Worm (Caenorhabditis elegans) whole organism, young adult: ENCODE measurements around the gene mrps-24.

Source experiments
- B0035.1 ChIP-seq: sonication (generic microtip); optimal IDR thresholded peaks from 2 replicates; lab custom pipeline; 2016; ENCODE audit warnings: missing genetic modification characterization, mild to moderate bottlenecking, missing compliant biosample characterization, missing genotype, missing genetic modification reagents
- F33H1.4 ChIP-seq: fragments of 200-800 bp; sonication (Bioruptor generic); IDR thresholded peaks from 2 replicates; pipeline ENCODE4 v1.3.6; 2022; ENCODE audit warnings: missing genetic modification reagents, missing genetic modification characterization, missing compliant biosample characterization
- F37B4.10 ChIP-seq: fragments of 200-800 bp; sonication (Bioruptor generic); IDR thresholded peaks from 2 replicates; pipeline ENCODE4 v1.3.6; 2022; ENCODE audit warnings: missing genetic modification characterization, missing compliant biosample characterization
- F39B2.1 ChIP-seq: fragments of 200-800 bp; sonication (Bioruptor generic); IDR thresholded peaks from 2 replicates; pipeline ENCODE4 v1.3.6; 2022; ENCODE audit warnings: missing genetic modification reagents, missing genetic modification characterization, missing compliant biosample characterization
- F49E8.2 ChIP-seq: sonication (generic microtip); optimal IDR thresholded peaks from 3 replicates; lab custom pipeline; 2017; ENCODE audit warnings: missing genetic modification characterization, mild to moderate bottlenecking, missing compliant biosample characterization, antibody characterized with exemption, moderate library complexity; ENCODE audit not compliant: insufficient read depth
- F55B11.4 ChIP-seq: sonication (generic microtip); optimal IDR thresholded peaks from 2 replicates; lab custom pipeline; 2016; ENCODE audit warnings: missing compliant biosample characterization, missing genetic modification characterization, borderline replicate concordance; ENCODE audit not compliant: insufficient read depth
- F57A8.1 ChIP-seq: fragments of 200-800 bp; sonication (Bioruptor generic); optimal IDR thresholded peaks from 2 replicates; lab custom pipeline; 2018; ENCODE audit warnings: mild to moderate bottlenecking, missing genetic modification characterization, moderate library complexity, missing compliant biosample characterization
- F57C9.4 ChIP-seq: sonication (generic microtip); optimal IDR thresholded peaks from 2 replicates; lab custom pipeline; 2017; ENCODE audit warnings: mild to moderate bottlenecking, missing genetic modification characterization, missing compliant biosample characterization
- K11D2.4 ChIP-seq: fragments of 200-800 bp; sonication (Bioruptor generic); IDR thresholded peaks from 2 replicates; pipeline ENCODE4 v1.3.6; 2022; ENCODE audit warnings: missing genetic modification reagents, missing genetic modification characterization, missing compliant biosample characterization
- K12H6.12 ChIP-seq: fragments of 200-800 bp; sonication (Bioruptor generic); optimal IDR thresholded peaks from 2 replicates; lab custom pipeline; 2018; ENCODE audit warnings: mild to moderate bottlenecking, missing genetic modification characterization, missing compliant biosample characterization
- Y67H2A.10 ChIP-seq: fragments of 200-800 bp; sonication (Bioruptor generic); conservative IDR thresholded peaks from 2 replicates; pipeline ENCODE4 v1.3.6; 2022; ENCODE audit warnings: missing genetic modification reagents, missing genetic modification characterization, missing compliant biosample characterization
- Y95B8A.8 ChIP-seq: fragments of 200-800 bp; sonication (Bioruptor generic); IDR thresholded peaks from 2 replicates; pipeline ENCODE4 v1.3.6; 2022; ENCODE audit warnings: missing genetic modification reagents, missing genetic modification characterization, missing compliant biosample characterization
- atf-7 ChIP-seq: sonication (generic microtip); optimal IDR thresholded peaks from 2 replicates; lab custom pipeline; 2017; ENCODE audit warnings: mild to moderate bottlenecking, missing genetic modification characterization, missing compliant biosample characterization
- attf-3 ChIP-seq: fragments of 200-800 bp; sonication (Bioruptor generic); conservative IDR thresholded peaks from 2 replicates; pipeline ENCODE4 v1.3.6; 2022; ENCODE audit warnings: missing genetic modification reagents, missing genetic modification characterization, missing compliant biosample characterization
- attf-5 ChIP-seq: fragments of 200-800 bp; sonication (Bioruptor generic); optimal IDR thresholded peaks from 2 replicates; lab custom pipeline; 2018; ENCODE audit warnings: mild to moderate bottlenecking, missing genetic modification characterization, missing compliant biosample characterization
- cebp-1 ChIP-seq, 2 experiments: fragments of 200-800 bp in 1 of 2; sonication (Bioruptor generic) in 1 of 2; sonication (generic microtip) in 1 of 2; IDR thresholded peaks in 1 of 2; optimal IDR thresholded peaks in 1 of 2; 2 replicates each; pipeline versions ENCODE4 v1.3.6 to Lab custom; 2017 to 2022; ENCODE audit warnings: missing compliant biosample characterization in 2 of 2, missing genetic modification characterization in 2 of 2, mild to moderate bottlenecking in 1 of 2, missing genetic modification reagents in 1 of 2, moderate library complexity in 1 of 2
- cebp-2 ChIP-seq: fragments of 200-800 bp; sonication (Bioruptor generic); IDR thresholded peaks from 2 replicates; pipeline ENCODE4 v1.3.6; 2022; ENCODE audit warnings: missing genetic modification characterization, missing compliant biosample characterization
- dpl-1 ChIP-seq: fragments of 150-350 bp; optimal IDR thresholded peaks from 2 replicates; lab custom pipeline; 2014; ENCODE audit warnings: missing biosample characterization, missing genetic modification reagents, missing genetic modification characterization
- efl-1 ChIP-seq: fragments of 150-350 bp; optimal IDR thresholded peaks from 2 replicates; lab custom pipeline; 2014; ENCODE audit warnings: missing biosample characterization, missing genetic modification reagents, missing genetic modification characterization
- egl-18 ChIP-seq: fragments of 200-800 bp; sonication (Bioruptor generic); IDR thresholded peaks from 2 replicates; pipeline ENCODE4 v1.3.6; 2022; ENCODE audit warnings: missing genetic modification reagents, missing genetic modification characterization, missing compliant biosample characterization
- egl-44 ChIP-seq: fragments of 200-800 bp; sonication (Bioruptor generic); IDR thresholded peaks from 2 replicates; pipeline ENCODE4 v1.3.6; 2022; ENCODE audit warnings: missing genetic modification reagents, missing genetic modification characterization, missing compliant biosample characterization
- egrh-3 ChIP-seq: fragments of 200-800 bp; sonication (Bioruptor generic); IDR thresholded peaks from 2 replicates; pipeline ENCODE4 v1.3.6; 2022; ENCODE audit warnings: missing genetic modification reagents, missing genetic modification characterization, missing compliant biosample characterization
- ekl-4 ChIP-seq: fragments of 200-800 bp; sonication (Bioruptor generic); IDR thresholded peaks from 2 replicates; pipeline ENCODE4 v1.3.6; 2022; ENCODE audit warnings: missing genetic modification reagents, missing genetic modification characterization, missing compliant biosample characterization
- him-1 ChIP-seq: sonication (generic microtip); optimal IDR thresholded peaks from 2 replicates; lab custom pipeline; 2016; ENCODE audit warnings: missing genotype, missing genetic modification reagents, missing genetic modification characterization, missing compliant biosample characterization
- hlh-12 ChIP-seq: sonication (generic microtip); optimal IDR thresholded peaks from 2 replicates; lab custom pipeline; 2016; ENCODE audit warnings: missing genetic modification characterization, missing compliant biosample characterization
- hrde-1 ChIP-seq: sonication (generic microtip); optimal IDR thresholded peaks from 2 replicates; lab custom pipeline; 2016; ENCODE audit warnings: missing genetic modification characterization, mild to moderate bottlenecking, missing compliant biosample characterization, moderate library complexity, missing genotype, missing genetic modification reagents, borderline replicate concordance
- hsf-1 ChIP-seq: fragments of 200-800 bp; sonication (Bioruptor generic); IDR thresholded peaks from 2 replicates; pipeline ENCODE4 v1.3.6; 2022; ENCODE audit warnings: missing genetic modification reagents, missing genetic modification characterization, missing compliant biosample characterization
- lin-35 ChIP-seq, 3 experiments: fragments of 150-350 bp in 2 of 3; sonication (generic microtip) in 1 of 3; optimal IDR thresholded peaks; 2 replicates each; lab custom pipeline; 2014 to 2018; ENCODE audit warnings: missing biosample characterization in 3 of 3, missing genetic modification characterization in 3 of 3, missing genetic modification reagents in 3 of 3
- lin-40 ChIP-seq: sonication (generic microtip); optimal IDR thresholded peaks from 2 replicates; lab custom pipeline; 2016; ENCODE audit warnings: missing genetic modification characterization, mild to moderate bottlenecking, missing compliant biosample characterization, missing genotype, missing genetic modification reagents
- lsl-1 ChIP-seq: fragments of 200-800 bp; sonication (Bioruptor generic); optimal IDR thresholded peaks from 2 replicates; lab custom pipeline; 2018; ENCODE audit warnings: mild to moderate bottlenecking, missing genetic modification characterization, moderate library complexity, missing compliant biosample characterization
- madf-3 ChIP-seq: fragments of 200-800 bp; sonication (Bioruptor generic); IDR thresholded peaks from 2 replicates; pipeline ENCODE4 v1.3.6; 2022; ENCODE audit warnings: missing genetic modification reagents, missing genetic modification characterization, missing compliant biosample characterization
- mel-28 ChIP-seq: sonication (generic microtip); optimal IDR thresholded peaks from 2 replicates; lab custom pipeline; 2016; ENCODE audit warnings: borderline replicate concordance, mild to moderate bottlenecking, missing genetic modification characterization, missing compliant biosample characterization
- mes-4 ChIP-seq: sonication (generic microtip); optimal IDR thresholded peaks from 2 replicates; lab custom pipeline; 2016; ENCODE audit warnings: missing genotype, missing genetic modification characterization, missing compliant biosample characterization
- mxl-1 ChIP-seq: sonication (generic microtip); optimal IDR thresholded peaks from 2 replicates; lab custom pipeline; 2016; ENCODE audit warnings: missing genetic modification characterization, missing compliant biosample characterization
- nfya-2 ChIP-seq: fragments of 200-800 bp; sonication (Bioruptor generic); IDR thresholded peaks from 2 replicates; pipeline ENCODE4 v1.3.6; 2022; ENCODE audit warnings: missing genetic modification reagents, missing genetic modification characterization, missing compliant biosample characterization
- nfyb-1 ChIP-seq: fragments of 200-800 bp; sonication (Bioruptor generic); IDR thresholded peaks from 2 replicates; pipeline ENCODE4 v1.3.6; 2022; ENCODE audit warnings: missing genetic modification reagents, missing genetic modification characterization, missing compliant biosample characterization
- nhr-80 ChIP-seq: sonication (generic microtip); optimal IDR thresholded peaks from 2 replicates; lab custom pipeline; 2016; ENCODE audit warnings: missing genetic modification characterization, missing compliant biosample characterization
- pha-4 ChIP-seq: fragments of 150-350 bp; sonication (generic microtip); optimal IDR thresholded peaks from 2 replicates; lab custom pipeline; 2014; ENCODE audit warnings: missing biosample characterization, missing genetic modification reagents, missing genetic modification characterization
- rcor-1 ChIP-seq: fragments of 200-800 bp; sonication (Bioruptor generic); IDR thresholded peaks from 2 replicates; pipeline ENCODE4 v1.3.6; 2022; ENCODE audit warnings: missing genetic modification reagents, missing genetic modification characterization, missing compliant biosample characterization
- rec-8 ChIP-seq, 2 experiments: sonication (generic microtip); optimal IDR thresholded peaks; 2 replicates each; lab custom pipeline; 2016; ENCODE audit warnings: mild to moderate bottlenecking in 2 of 2, missing genetic modification characterization in 2 of 2, missing genetic modification reagents in 2 of 2, missing genotype in 2 of 2, missing biosample characterization in 1 of 2, missing compliant biosample characterization in 1 of 2, moderate library complexity in 1 of 2
- rpc-1 ChIP-seq, 2 experiments: fragments of 150-350 bp in 1 of 2; sonication (generic microtip) in 1 of 2; optimal IDR thresholded peaks; 2 replicates each; lab custom pipeline; 2014 to 2018; ENCODE audit warnings: missing biosample characterization in 1 of 2, missing genetic modification characterization in 1 of 2, missing genetic modification reagents in 1 of 2, missing genotype in 1 of 2
- sea-2 ChIP-seq: fragments of 200-800 bp; sonication (Bioruptor generic); IDR thresholded peaks from 2 replicates; pipeline ENCODE4 v1.3.6; 2022; ENCODE audit warnings: missing genetic modification characterization, missing compliant biosample characterization
- snpc-3.4 ChIP-seq: sonication (generic microtip); optimal IDR thresholded peaks from 2 replicates; lab custom pipeline; 2017; ENCODE audit warnings: missing genetic modification characterization, mild to moderate bottlenecking, missing compliant biosample characterization, antibody characterized with exemption, moderate library complexity, missing genotype, missing genetic modification reagents
- tbp1 ChIP-seq: fragments of 200-800 bp; sonication (Bioruptor generic); optimal IDR thresholded peaks from 2 replicates; lab custom pipeline; 2018; ENCODE audit warnings: mild to moderate bottlenecking, missing genetic modification characterization, missing compliant biosample characterization
- unc-62 ChIP-seq: fragments of 150-350 bp; optimal IDR thresholded peaks from 2 replicates; lab custom pipeline; 2014; ENCODE audit warnings: missing biosample characterization, missing genetic modification reagents, missing genetic modification characterization
- zim-3 ChIP-seq: sonication (generic microtip); optimal IDR thresholded peaks from 2 replicates; lab custom pipeline; 2017; ENCODE audit warnings: mild to moderate bottlenecking, missing genetic modification characterization, moderate library complexity, missing compliant biosample characterization
- ztf-25 ChIP-seq: fragments of 200-800 bp; sonication (Bioruptor generic); IDR thresholded peaks from 2 replicates; pipeline ENCODE4 v1.3.6; 2022; ENCODE audit warnings: missing genetic modification reagents, missing genetic modification characterization, missing compliant biosample characterization
- ztf-26 ChIP-seq: sonication (generic microtip); optimal IDR thresholded peaks from 2 replicates; lab custom pipeline; 2017; ENCODE audit warnings: missing genetic modification characterization, missing compliant biosample characterization

Gene mrps-24

DNA sequence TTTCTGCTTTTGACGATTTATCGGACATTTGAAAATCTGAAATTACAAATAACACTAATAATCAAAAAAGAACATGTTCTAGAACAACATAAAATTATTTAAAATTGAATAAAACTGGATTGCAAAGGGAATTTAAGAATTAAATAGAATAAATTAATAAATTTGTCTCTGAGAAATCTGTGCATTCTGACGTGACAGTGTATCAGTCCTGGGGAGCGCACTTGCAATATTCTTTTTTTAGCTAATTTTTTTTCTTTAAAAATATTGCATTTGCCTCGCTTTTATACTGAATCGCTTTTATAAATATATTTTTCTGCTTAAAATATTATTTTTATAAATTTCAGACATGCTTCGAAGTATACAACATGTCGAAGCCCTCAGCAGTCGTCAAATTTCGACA, at the start of gene mrps-24, which contains the start of the genes mrpl-1 and emc-6:
TSS of gene mrps-24 (plus strand) at position 345 of the 400 bp plus-strand sequence.
TSS of gene mrpl-1 (minus strand) at position 1 of the 400 bp plus-strand sequence.
TSS of gene emc-6 (minus strand) at position 36 of the 400 bp plus-strand sequence.
- no peak for TF ChIP-seq hlh-12 (tag; lab: Kevin White, UChicago)
- TF ChIP-seq zim-3 (tag; lab: Kevin White, UChicago) = no peak
- TF ChIP-seq hsf-1 (GFP tag; lab: Robert Waterston, UW) = no peak
- TF ChIP-seq F33H1.4 (GFP tag; lab: Robert Waterston, UW) = peak; percentile 25
- TF ChIP-seq mes-4 (tag; lab: Kevin White, UChicago) = no peak
- no peak for TF ChIP-seq cebp-1 (GFP tag; IDR thresholded peaks at IDR 0.05; lab: Robert Waterston, UW)
- peak; percentile 54 for TF ChIP-seq cebp-1 (tag; optimal IDR thresholded peaks at IDR 0.05; lab: Kevin White, UChicago)
- TF ChIP-seq Y95B8A.8 (GFP tag; lab: Robert Waterston, UW) = no peak
- peak; percentile 40; the same call in 1 of the 2 replicates for TF ChIP-seq attf-3 (GFP tag; lab: Robert Waterston, UW)
- TF ChIP-seq mxl-1 = no peak
- no peak for TF ChIP-seq B0035.1 (tag; lab: Kevin White, UChicago)
- TF ChIP-seq ztf-25 (GFP tag; lab: Robert Waterston, UW) = no peak
- TF ChIP-seq F37B4.10 = no peak
- peak; percentile 14 for TF ChIP-seq dpl-1 (GFP tag; lab: Kevin White, UChicago)
- no peak for TF ChIP-seq pha-4
- TF ChIP-seq F57A8.1 (GFP tag; lab: Kevin White, UChicago) = no peak
- no peak for TF ChIP-seq K11D2.4 (GFP tag; lab: Robert Waterston, UW)
- no peak for TF ChIP-seq ztf-26
- TF ChIP-seq lin-35 (GFP tag; optimal IDR thresholded peaks at IDR 0.05; lab: Kevin White, UChicago) = peak in 1 of 3 experiments; percentile 75
- TF ChIP-seq nfya-2 = no peak
- TF ChIP-seq egrh-3 (GFP tag; lab: Robert Waterston, UW) = no peak
- no peak for TF ChIP-seq atf-7
- no peak for TF ChIP-seq rec-8 (tag; optimal IDR thresholded peaks at IDR 0.05; lab: Kevin White, UChicago)
- TF ChIP-seq cebp-2 (GFP tag; lab: Robert Waterston, UW) = no peak
- peak; percentile 23 for TF ChIP-seq tbp1 (GFP tag; lab: Kevin White, UChicago)
- TF ChIP-seq unc-62 (GFP tag; lab: Kevin White, UChicago) = no peak
- TF ChIP-seq F57C9.4 (tag; lab: Kevin White, UChicago) = no peak
- TF ChIP-seq K12H6.12 (tag; lab: Kevin White, UChicago) = no peak
- no peak for TF ChIP-seq Y67H2A.10 (GFP tag; lab: Robert Waterston, UW)
- no peak for TF ChIP-seq F49E8.2
- TF ChIP-seq hrde-1 = no peak
- TF ChIP-seq rcor-1 (GFP tag; lab: Robert Waterston, UW) = no peak
- TF ChIP-seq egl-44 (GFP tag; lab: Robert Waterston, UW) = no peak
- no peak for TF ChIP-seq F39B2.1 (GFP tag; lab: Robert Waterston, UW)
- TF ChIP-seq nhr-80 (tag; lab: Kevin White, UChicago) = no peak
- TF ChIP-seq attf-5 (GFP tag; lab: Kevin White, UChicago) = peak; percentile 73
- no peak for TF ChIP-seq rpc-1 (optimal IDR thresholded peaks at IDR 0.05; lab: Kevin White, UChicago)
- TF ChIP-seq rpc-1 (tag; optimal IDR thresholded peaks at IDR 0.05; lab: Kevin White, UChicago) = no peak
- TF ChIP-seq him-1 (tag; lab: Kevin White, UChicago) = no peak
- no peak for TF ChIP-seq nfyb-1 (GFP tag; lab: Robert Waterston, UW)
- no peak for TF ChIP-seq F55B11.4 (tag; lab: Kevin White, UChicago)
- no peak for TF ChIP-seq sea-2 (GFP tag; lab: Robert Waterston, UW)
- no peak for TF ChIP-seq snpc-3.4 (tag; lab: Kevin White, UChicago)
- TF ChIP-seq egl-18 = no peak
- TF ChIP-seq ekl-4 = no peak
- TF ChIP-seq madf-3 = no peak
- peak; percentile 16 for TF ChIP-seq lin-40 (tag; lab: Kevin White, UChicago)
- no peak for TF ChIP-seq mel-28
- TF ChIP-seq efl-1 (GFP tag; lab: Kevin White, UChicago) = peak; percentile 1
- peak; percentile 20 for TF ChIP-seq lsl-1
